Worm (Caenorhabditis elegans) whole organism, L3 larva: ENCODE data around the gene T19C4.1.

Experiments used
- fos-1 ChIP-seq: fragments of 150-350 bp; optimal IDR thresholded peaks from 2 replicates; lab custom pipeline; 2014; ENCODE audit warnings: missing biosample characterization, missing genetic modification characterization
- nhr-11 ChIP-seq: fragments of 150-350 bp; optimal IDR thresholded peaks from 2 replicates; lab custom pipeline; 2014; ENCODE audit warnings: missing biosample characterization, missing genetic modification characterization
- unc-62 ChIP-seq: fragments of 150-350 bp; sonication (generic microtip); optimal IDR thresholded peaks from 4 replicates; lab custom pipeline; 2014; ENCODE audit warnings: missing biosample characterization, missing genetic modification reagents, missing genetic modification characterization

DNA sequence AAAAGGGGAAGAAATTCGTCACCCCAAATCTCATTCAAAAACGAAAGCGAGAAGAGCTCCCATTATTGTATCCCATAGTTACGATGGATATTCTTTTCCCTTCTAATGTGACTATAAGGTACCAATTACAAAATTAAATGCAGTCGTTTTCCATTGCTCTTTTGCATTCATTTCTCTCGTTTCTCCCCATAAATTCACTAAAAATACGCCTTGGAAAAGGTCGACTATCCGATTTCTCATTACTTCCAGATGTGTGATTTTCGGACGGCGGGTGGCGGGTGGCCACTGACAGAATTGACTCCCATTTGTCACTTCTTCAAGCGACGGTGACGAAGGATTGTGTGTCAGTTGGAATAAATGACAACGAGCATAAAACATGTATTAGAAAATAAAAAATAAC, 16.0 kb upstream of the T19C4.1 start:
- TF ChIP-seq fos-1 (tag; lab: Kevin White, UChicago) (no peak), unc-62 (GFP tag; lab: Kevin White, UChicago) (no peak), nhr-11 (tag; lab: Kevin White, UChicago) (no peak)
